Worm (Caenorhabditis elegans) whole organism, mixed stage, embryonic: ENCODE data around the gene F12A10.6.

ENCODE experiments used
- elt-1 ChIP-seq: sonication (generic microtip); optimal IDR thresholded peaks from 2 replicates; lab custom pipeline; 2017; ENCODE audit warnings: missing genetic modification characterization, mild to moderate bottlenecking, missing compliant biosample characterization, antibody characterized with exemption, moderate library complexity, borderline replicate concordance; ENCODE audit not compliant: insufficient read depth
- pha-4 ChIP-seq: fragments of 150-350 bp; optimal IDR thresholded peaks from 2 replicates; lab custom pipeline; 2018; ENCODE audit warnings: missing biosample characterization, missing genetic modification reagents, missing genetic modification characterization
- snpc-4 ChIP-seq: fragments of 150-350 bp; optimal IDR thresholded peaks from 2 replicates; lab custom pipeline; 2014; ENCODE audit warnings: missing biosample characterization, missing genetic modification characterization
- unc-62 ChIP-seq: fragments of 150-350 bp; optimal IDR thresholded peaks from 2 replicates; lab custom pipeline; 2014; ENCODE audit warnings: missing biosample characterization, missing genetic modification reagents, missing genetic modification characterization

DNA sequence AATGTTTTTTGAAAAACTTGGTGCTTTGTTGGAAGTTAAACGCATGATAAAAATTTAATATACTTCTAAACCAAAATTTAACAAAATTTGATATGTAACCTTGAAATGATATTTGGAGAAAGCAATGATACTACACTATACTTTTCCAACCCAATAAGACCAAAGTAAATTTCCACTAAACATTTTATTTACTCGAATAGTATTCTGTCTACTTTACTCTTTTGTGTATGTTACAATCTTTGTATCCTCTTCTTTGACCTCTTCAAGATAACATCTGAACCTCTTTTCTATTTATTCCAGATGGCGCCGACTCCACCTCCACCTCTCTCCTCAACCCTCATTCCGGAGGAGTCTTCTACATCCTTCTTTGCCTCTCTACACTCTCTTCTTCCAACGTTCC, 40.8 kb downstream of the F12A10.6 start, which contains the start of gene dhs-5:
- TF ChIP-seq unc-62 (GFP tag; lab: Kevin White, UChicago), result no peak
- TF ChIP-seq elt-1, result no peak
- TF ChIP-seq pha-4 (tag; lab: Kevin White, UChicago), result no peak
- no peak for TF ChIP-seq snpc-4 (tag; lab: Kevin White, UChicago)
